2 fruit fly cellular contexts compared by ENCODE assay signal in the genomic region with DNA sequence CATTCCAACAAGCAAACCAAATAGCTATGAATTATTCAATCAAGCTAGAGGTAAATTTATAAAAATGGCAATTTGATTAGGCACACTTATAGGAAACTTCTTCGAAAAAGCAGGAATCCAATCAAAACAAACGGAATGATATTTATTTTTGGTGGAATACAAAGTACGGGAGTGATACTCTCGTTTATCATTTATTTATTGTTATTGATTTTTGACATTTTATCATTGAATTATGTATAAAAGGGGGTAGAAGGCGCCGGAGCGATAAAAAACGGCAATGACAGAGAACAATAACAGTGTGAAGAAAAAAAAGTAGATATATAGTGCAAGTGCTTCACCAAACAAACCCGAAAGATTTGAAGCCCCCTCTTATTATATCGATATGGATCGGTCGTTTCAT.
A peak's percentile ranks its signal among the peaks of the same experiment; 100 is the strongest.
TF ChIP-seq lines count a peak whose summit lies in the region.

No protein-coding gene starts in this region.

- no peak for TF ChIP-seq CTCF in whole organism, embryonic (GFP tag; optimal IDR thresholded peaks at IDR 0.05; lab: Kevin White, UChicago)

TF ChIP-seq in whole organism, adult, 20 proteins besides CTCF, POLR2A, EP300 and RAD21:
- TF ChIP-seq Clk (GFP tag; optimal IDR thresholded peaks at IDR 0.05; lab: Kevin White, UChicago): no peak
- TF ChIP-seq kay (GFP tag; lab: Kevin White, UChicago; ENCODE audit: borderline replicate concordance): peak; percentile 76

TF ChIP-seq in whole organism, embryonic, 481 proteins besides CTCF, POLR2A, EP300 and RAD21:
- TF ChIP-seq exex (tag; optimal IDR thresholded peaks at IDR 0.05; lab: Kevin White, UChicago) (peak; percentile 52), eve (GFP tag; optimal IDR thresholded peaks at IDR 0.05; lab: Kevin White, UChicago) (peak in 1 of 2 experiments; percentile 2), Dref (GFP tag; IDR thresholded peaks at IDR 0.05; lab: Robert Waterston, UW) (no peak), sens (GFP tag; lab: Kevin White, UChicago) (peak; percentile 10), nmo (GFP tag; optimal IDR thresholded peaks at IDR 0.05; lab: Kevin White, UChicago) (no peak), sd (tag; optimal IDR thresholded peaks at IDR 0.05; lab: Kevin White, UChicago) (peak; percentile 50), Fer3 (tag; optimal IDR thresholded peaks at IDR 0.05; lab: Kevin White, UChicago) (no peak)
